Worm (Caenorhabditis elegans): ENCODE measurements around the gene ogdh-1.

DNA sequence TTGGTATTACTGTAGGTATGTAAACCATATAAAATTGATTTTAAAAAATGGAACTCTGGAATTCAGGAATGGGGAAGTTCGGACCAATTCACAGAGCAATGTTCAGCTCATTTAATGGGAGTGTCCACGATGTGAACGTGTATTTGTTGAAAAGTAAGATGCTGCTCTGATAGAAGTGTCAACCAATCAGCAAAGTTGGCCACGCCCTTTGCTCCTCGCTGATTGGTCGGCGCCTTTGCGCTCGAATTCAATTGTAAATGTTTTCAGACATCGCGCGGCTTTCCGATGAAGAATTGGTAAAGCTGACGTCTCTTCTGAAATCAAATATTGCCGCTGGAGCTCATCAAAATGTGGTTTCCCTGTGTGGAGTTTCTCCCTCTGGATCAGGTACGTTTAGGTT, 20.7 kb downstream of the ogdh-1 start:
- TF ChIP-seq hnd-1 (tag; optimal IDR thresholded peaks at IDR 0.05) (no peak), tbx-11 (GFP tag; IDR thresholded peaks at IDR 0.05) (no peak), scrt-1 (GFP tag; IDR thresholded peaks at IDR 0.05) (no peak), sea-1 (GFP tag; conservative IDR thresholded peaks at IDR 0.05) (no peak), ama-1 (optimal IDR thresholded peaks at IDR 0.05) (no peak), pes-1 (GFP tag; IDR thresholded peaks at IDR 0.05) (no peak), tbx-37 (GFP tag; conservative IDR thresholded peaks at IDR 0.05) (no peak)

Data from whole organism, early embryonic.